Fruit fly (Drosophila melanogaster) whole organism, embryonic: ENCODE data around the gene CG31204.

ENCODE experiments used
- Abd-B ChIP-seq: fragments of 200-800 bp; sonication (Bioruptor generic); optimal IDR thresholded peaks from 2 replicates; lab custom pipeline; 2018; ENCODE audit warnings: missing biosample characterization, mild to moderate bottlenecking, missing genetic modification characterization, moderate library complexity
- Asciz ChIP-seq: fragments of 200-800 bp; sonication (Bioruptor generic); optimal IDR thresholded peaks from 2 replicates; lab custom pipeline; 2017; ENCODE audit warnings: missing biosample characterization, mild to moderate bottlenecking, missing genetic modification characterization, missing genetic modification reagents
- BEAF-32 ChIP-seq: fragments of 200-800 bp; sonication (Bioruptor generic); optimal IDR thresholded peaks from 3 replicates; lab custom pipeline; 2017; ENCODE audit warnings: missing biosample characterization, missing genetic modification characterization, mild to moderate bottlenecking, moderate library complexity, missing genetic modification reagents
- CG10462 ChIP-seq: fragments of 200-800 bp; sonication (Bioruptor generic); optimal IDR thresholded peaks from 2 replicates; lab custom pipeline; 2016; ENCODE audit warnings: missing biosample characterization, missing genetic modification characterization
- CG10543 ChIP-seq: fragments of 200-800 bp; sonication (Bioruptor generic); optimal IDR thresholded peaks from 3 replicates; lab custom pipeline; 2017; ENCODE audit warnings: missing biosample characterization, mild to moderate bottlenecking, missing genetic modification characterization, moderate library complexity
- CG11093 ChIP-seq: fragments of 200-800 bp; sonication (Bioruptor generic); IDR thresholded peaks from 3 replicates; pipeline ENCODE4 v1.3.6; 2022; ENCODE audit warnings: missing biosample characterization, missing genetic modification characterization
- CG15073 ChIP-seq: fragments of 200-800 bp; sonication (Bioruptor generic); optimal IDR thresholded peaks from 2 replicates; lab custom pipeline; 2016; ENCODE audit warnings: missing biosample characterization, missing genetic modification characterization
- CG1603 ChIP-seq: fragments of 200-800 bp; sonication (Bioruptor generic); optimal IDR thresholded peaks from 2 replicates; lab custom pipeline; 2019; ENCODE audit warnings: missing biosample characterization, mild to moderate bottlenecking, missing genetic modification characterization, moderate library complexity
- CG16813 ChIP-seq: fragments of 200-800 bp; sonication (Bioruptor generic); IDR thresholded peaks from 3 replicates; pipeline ENCODE4 v1.3.6; 2022; ENCODE audit warnings: missing biosample characterization, missing genetic modification characterization; ENCODE audit not compliant: partially characterized antibody
- CG17328 ChIP-seq: fragments of 200-800 bp; sonication (Bioruptor generic); IDR thresholded peaks from 2 replicates; pipeline ENCODE4 v1.3.6; 2022; ENCODE audit warnings: missing biosample characterization, missing genetic modification characterization
- CG1832 ChIP-seq: fragments of 200-800 bp; sonication (Bioruptor generic); optimal IDR thresholded peaks from 2 replicates; lab custom pipeline; 2017; ENCODE audit warnings: missing biosample characterization, mild to moderate bottlenecking, missing genetic modification characterization, inconsistent platforms
- CG2116 ChIP-seq: fragments of 200-800 bp; sonication (Bioruptor generic); optimal IDR thresholded peaks from 3 replicates; lab custom pipeline; 2018; ENCODE audit warnings: missing biosample characterization, mild to moderate bottlenecking, missing genetic modification characterization
- CG30431 ChIP-seq: fragments of 200-800 bp; sonication (Bioruptor generic); optimal IDR thresholded peaks from 2 replicates; lab custom pipeline; 2017; ENCODE audit warnings: missing biosample characterization, missing genetic modification characterization
- CG34376 ChIP-seq: fragments of 200-800 bp; sonication (Bioruptor generic); optimal IDR thresholded peaks from 2 replicates; lab custom pipeline; 2018; ENCODE audit warnings: missing biosample characterization, mild to moderate bottlenecking, missing genetic modification characterization
- CG3726 ChIP-seq: fragments of 200-800 bp; sonication (Bioruptor generic); IDR thresholded peaks from 3 replicates; pipeline ENCODE4, ENCODE4 v1.3.6; 2022; ENCODE audit warnings: missing biosample characterization, missing genetic modification characterization
- CG7839 ChIP-seq: fragments of 200-800 bp; sonication (Bioruptor generic); optimal IDR thresholded peaks from 3 replicates; lab custom pipeline; 2018; ENCODE audit warnings: missing biosample characterization, mild to moderate bottlenecking, missing genetic modification characterization, moderate library complexity
- CG8478 ChIP-seq: fragments of >200 bp; optimal IDR thresholded peaks from 2 replicates; lab custom pipeline; 2018
- Dll ChIP-seq: fragments of 200-800 bp; sonication (Bioruptor generic); IDR thresholded peaks from 4 replicates; pipeline ENCODE4 v1.3.6; 2022; ENCODE audit warnings: missing biosample characterization, missing genetic modification characterization; ENCODE audit not compliant: partially characterized antibody
- Doc2 ChIP-seq: fragments of 200-800 bp; sonication (Bioruptor generic); IDR thresholded peaks from 2 replicates; pipeline ENCODE4 v1.3.6; 2022; ENCODE audit warnings: missing biosample characterization, missing genetic modification characterization
- E2f1 ChIP-seq: fragments of 200-800 bp; sonication (Bioruptor generic); IDR thresholded peaks from 2 replicates; pipeline ENCODE4 v1.3.6; 2022; ENCODE audit warnings: missing biosample characterization, missing genetic modification characterization
- E2f2 ChIP-seq: fragments of 200-800 bp; sonication (Bioruptor generic); IDR thresholded peaks from 2 replicates; pipeline ENCODE4 v1.3.6; 2022; ENCODE audit warnings: missing biosample characterization, missing genetic modification characterization
- HLH3B ChIP-seq: fragments of 200-800 bp; sonication (Bioruptor generic); IDR thresholded peaks from 2 replicates; pipeline ENCODE4 v1.3.6; 2022; ENCODE audit warnings: missing biosample characterization, missing genetic modification characterization
- HLHmδ ChIP-seq: fragments of 200-800 bp; sonication (Bioruptor generic); optimal IDR thresholded peaks from 2 replicates; lab custom pipeline; 2018; ENCODE audit warnings: missing biosample characterization, mild to moderate bottlenecking, missing genetic modification characterization, moderate library complexity
- Lhr ChIP-seq: fragments of 200-800 bp; sonication (Bioruptor generic); optimal IDR thresholded peaks from 3 replicates; lab custom pipeline; 2017; ENCODE audit warnings: mild to moderate bottlenecking, missing biosample characterization, missing genetic modification reagents, missing genetic modification characterization
- Mad ChIP-seq: fragments of 200-800 bp; sonication (Bioruptor generic); optimal IDR thresholded peaks from 2 replicates; lab custom pipeline; 2016; ENCODE audit warnings: missing biosample characterization, missing genetic modification characterization
- Med ChIP-seq: fragments of 200-800 bp; sonication (Bioruptor generic); peaks from one replicate; lab custom pipeline; 2016; ENCODE audit warnings: missing biosample characterization, missing genetic modification characterization, mild to moderate bottlenecking, inconsistent platforms, moderate library complexity
- Nf-YB ChIP-seq: fragments of 200-800 bp; sonication (Bioruptor generic); optimal IDR thresholded peaks from 3 replicates; lab custom pipeline; 2019; ENCODE audit warnings: missing biosample characterization, mild to moderate bottlenecking, missing genetic modification characterization, moderate library complexity
- Pdp1 ChIP-seq, 2 experiments: fragments of 200-800 bp; sonication (Bioruptor generic); optimal IDR thresholded peaks; 3 replicates each; lab custom pipeline; 2016; ENCODE audit warnings: missing biosample characterization in 2 of 2, missing genetic modification characterization in 2 of 2, mild to moderate bottlenecking in 1 of 2, moderate library complexity in 1 of 2
- Sox102F ChIP-seq: fragments of 200-800 bp; sonication (Bioruptor generic); optimal IDR thresholded peaks from 2 replicates; lab custom pipeline; 2018; ENCODE audit warnings: missing biosample characterization, mild to moderate bottlenecking, missing genetic modification characterization, moderate library complexity
- Sry-β ChIP-seq: fragments of 200-800 bp; sonication (Bioruptor generic); optimal IDR thresholded peaks from 2 replicates; lab custom pipeline; 2018; ENCODE audit warnings: missing biosample characterization, mild to moderate bottlenecking, missing genetic modification characterization, moderate library complexity
- Trl ChIP-seq, 3 experiments: fragments of >200 bp in 2 of 3; fragments of 200-800 bp in 1 of 3; sonication (Bioruptor generic) in 1 of 3; optimal IDR thresholded peaks; 2 replicates in 1 of 3; 3 replicates in 2 of 3; lab custom pipeline; 2016 to 2017; ENCODE audit warnings: missing biosample characterization in 1 of 3, missing genetic modification characterization in 1 of 3
- YL-1 ChIP-seq: fragments of 200-800 bp; sonication (Bioruptor generic); optimal IDR thresholded peaks from 3 replicates; lab custom pipeline; 2017; ENCODE audit warnings: missing biosample characterization, mild to moderate bottlenecking, missing genetic modification characterization
- amos ChIP-seq: fragments of 200-800 bp; sonication (Bioruptor generic); IDR thresholded peaks from 2 replicates; pipeline ENCODE4 v1.3.6; 2022; ENCODE audit warnings: missing biosample characterization, missing genetic modification characterization; ENCODE audit not compliant: partially characterized antibody
- dati ChIP-seq: fragments of 200-800 bp; sonication (Bioruptor generic); IDR thresholded peaks from 2 replicates; pipeline ENCODE4 v1.3.6; 2022; ENCODE audit warnings: missing biosample characterization, missing genetic modification characterization
- esg ChIP-seq: fragments of 200-800 bp; sonication (Bioruptor generic); conservative IDR thresholded peaks from 2 replicates; pipeline ENCODE4 v1.3.6; 2022; ENCODE audit warnings: missing biosample characterization, missing genetic modification characterization
- fd64A ChIP-seq: fragments of 200-800 bp; sonication (Bioruptor generic); optimal IDR thresholded peaks from 3 replicates; lab custom pipeline; 2018; ENCODE audit warnings: missing biosample characterization, mild to moderate bottlenecking, missing genetic modification characterization
- gro ChIP-seq: fragments of 200-800 bp; sonication (Bioruptor generic); optimal IDR thresholded peaks from 2 replicates; lab custom pipeline; 2016; ENCODE audit warnings: missing biosample characterization, missing genetic modification characterization
- kah ChIP-seq: fragments of 200-800 bp; sonication (Bioruptor generic); optimal IDR thresholded peaks from 2 replicates; lab custom pipeline; 2018; ENCODE audit warnings: missing biosample characterization, mild to moderate bottlenecking, missing genetic modification characterization
- kni ChIP-seq: fragments of 200-800 bp; sonication (Bioruptor generic); optimal IDR thresholded peaks from 3 replicates; lab custom pipeline; 2017; ENCODE audit warnings: mild to moderate bottlenecking, missing biosample characterization, missing genetic modification reagents, missing genetic modification characterization
- knrl ChIP-seq: fragments of 200-800 bp; sonication (Bioruptor generic); IDR thresholded peaks from 3 replicates; pipeline ENCODE4 v1.3.6; 2022; ENCODE audit warnings: missing biosample characterization, missing genetic modification characterization; ENCODE audit not compliant: partially characterized antibody
- lola ChIP-seq, 3 experiments: fragments of >200 bp in 2 of 3; fragments of 200-800 bp in 1 of 3; sonication (Bioruptor generic) in 1 of 3; optimal IDR thresholded peaks; 2 replicates each; lab custom pipeline; 2017 to 2019; ENCODE audit warnings: missing biosample characterization in 3 of 3, missing genetic modification characterization in 3 of 3, mild to moderate bottlenecking in 1 of 3, moderate library complexity in 1 of 3
- mld ChIP-seq: fragments of 200-800 bp; sonication (Bioruptor generic); IDR thresholded peaks from 3 replicates; pipeline ENCODE4 v1.3.6; 2022; ENCODE audit warnings: missing biosample characterization, missing genetic modification characterization; ENCODE audit not compliant: partially characterized antibody
- nom ChIP-seq: fragments of 200-800 bp; sonication (Bioruptor generic); optimal IDR thresholded peaks from 2 replicates; lab custom pipeline; 2017; ENCODE audit warnings: missing biosample characterization, missing genetic modification characterization, mild to moderate bottlenecking, moderate library complexity, missing genetic modification reagents
- pho ChIP-seq: fragments of 200-800 bp; sonication (Bioruptor generic); optimal IDR thresholded peaks from 2 replicates; lab custom pipeline; 2016; ENCODE audit warnings: missing biosample characterization, missing genetic modification characterization
- pros ChIP-seq: fragments of 200-800 bp; sonication (Bioruptor generic); optimal IDR thresholded peaks from 3 replicates; lab custom pipeline; 2019; ENCODE audit warnings: missing biosample characterization, mild to moderate bottlenecking, missing genetic modification characterization, moderate library complexity
- pum ChIP-seq: fragments of 200-800 bp; sonication (Bioruptor generic); optimal IDR thresholded peaks from 2 replicates; lab custom pipeline; 2016; ENCODE audit warnings: missing biosample characterization, missing genetic modification characterization
- row ChIP-seq: fragments of 200-800 bp; sonication (Bioruptor generic); IDR thresholded peaks from 3 replicates; pipeline ENCODE4 v1.3.6; 2022; ENCODE audit warnings: missing biosample characterization, missing genetic modification characterization
- sens-2 ChIP-seq: fragments of 200-800 bp; sonication (Bioruptor generic); IDR thresholded peaks from 2 replicates; pipeline ENCODE4 v1.3.6; 2022; ENCODE audit warnings: missing biosample characterization, missing genetic modification characterization
- shn ChIP-seq: fragments of 200-800 bp; sonication (Bioruptor generic); optimal IDR thresholded peaks from 3 replicates; lab custom pipeline; 2016; ENCODE audit warnings: missing biosample characterization, missing genetic modification characterization

Gene CG31204

DNA sequence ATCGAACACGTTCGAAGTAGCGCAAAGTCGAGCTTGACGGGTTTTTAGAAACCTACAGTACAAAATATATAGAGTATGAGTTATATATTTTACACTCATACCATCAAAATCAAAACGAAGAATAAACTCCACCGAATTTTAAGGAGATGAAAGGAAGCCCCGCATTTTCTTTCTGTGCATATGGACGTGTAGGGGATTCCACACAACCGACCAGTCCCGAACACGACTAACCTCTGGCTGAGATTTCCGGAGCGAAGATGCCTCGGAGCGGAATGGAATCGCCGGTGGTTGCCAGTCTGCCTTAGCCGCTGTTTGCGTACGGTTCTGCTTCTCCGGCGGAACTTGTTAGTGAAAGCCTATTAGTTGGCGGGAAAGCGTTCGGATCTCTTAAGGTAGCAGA, 9.2 kb downstream of the CG31204 start (continued):
- TF ChIP-seq sens-2 (peak; percentile 89), Mad (GFP tag; lab: Kevin White, UChicago) (peak; percentile 98), CG1832 (GFP tag; lab: Kevin White, UChicago) (peak; percentile 42), HLH3B (GFP tag; lab: Robert Waterston, UW) (peak; percentile 96), Trl (optimal IDR thresholded peaks at IDR 0.05; lab: Kevin White, UChicago) (peak; percentile 19 to 45), Trl (GFP tag; optimal IDR thresholded peaks at IDR 0.05; lab: Kevin White, UChicago) (peak; percentile 99), CG8478 (lab: Kevin White, UChicago) (no peak), pum (peak; percentile 99), Med (peak; percentile 100), mld (GFP tag; lab: Robert Waterston, UW) (no peak), BEAF-32 (GFP tag; lab: Kevin White, UChicago) (peak; percentile 12), fd64A (GFP tag; lab: Kevin White, UChicago) (peak; percentile 86), CG3726 (GFP tag; lab: Robert Waterston, UW) (peak; percentile 97), pros (GFP tag; lab: Kevin White, UChicago) (peak; percentile 15), Nf-YB (GFP tag; lab: Kevin White, UChicago) (peak; percentile 85), CG15073 (peak; percentile 77), E2f1 (GFP tag; lab: Robert Waterston, UW) (peak; percentile 98), knrl (GFP tag; lab: Robert Waterston, UW) (no peak; the same call in 2 of the 3 replicates), shn (peak; percentile 98), CG16813 (GFP tag; lab: Robert Waterston, UW) (no peak), Doc2 (GFP tag; lab: Robert Waterston, UW) (peak; percentile 92), HLHmδ (GFP tag; lab: Kevin White, UChicago) (peak; percentile 45), CG1603 (peak; percentile 95), Sox102F (GFP tag; lab: Kevin White, UChicago) (peak; percentile 97), lola (GFP tag; optimal IDR thresholded peaks at IDR 0.05; lab: Kevin White, UChicago) (peak in 1 of 3 experiments; percentile 91), Pdp1 (GFP tag; optimal IDR thresholded peaks at IDR 0.05; lab: Kevin White, UChicago) (peak; percentile 95 to 98), gro (peak; percentile 99), CG34376 (peak; percentile 90), CG11093 (GFP tag; lab: Robert Waterston, UW) (peak; percentile 97), kni (peak; percentile 34), CG7839 (tag; lab: Kevin White, UChicago) (peak; percentile 97), Dll (no peak), Asciz (GFP tag; lab: Kevin White, UChicago) (peak; percentile 89), CG2116 (GFP tag; lab: Kevin White, UChicago) (peak; percentile 74), dati (GFP tag; lab: Robert Waterston, UW) (peak; percentile 91), CG30431 (peak; percentile 95), CG10543 (GFP tag; lab: Kevin White, UChicago) (peak; percentile 83), CG17328 (GFP tag; lab: Robert Waterston, UW) (peak; percentile 96), Lhr (GFP tag; lab: Kevin White, UChicago) (peak; percentile 81), E2f2 (GFP tag; lab: Robert Waterston, UW) (peak; percentile 79), CG10462 (GFP tag; lab: Kevin White, UChicago) (peak; percentile 92), nom (GFP tag; lab: Kevin White, UChicago) (no peak), amos (GFP tag; lab: Robert Waterston, UW) (no peak), row (peak; percentile 98), esg (GFP tag; lab: Robert Waterston, UW) (peak; percentile 97), Sry-β (GFP tag; lab: Kevin White, UChicago) (peak; percentile 48), pho (peak; percentile 99), kah (GFP tag; lab: Kevin White, UChicago) (peak; percentile 84), Abd-B (peak; percentile 97), YL-1 (GFP tag; lab: Kevin White, UChicago) (peak; percentile 70)
